Fruit fly (Drosophila melanogaster) whole organism, embryonic: ENCODE measurements around the gene CG4733.

ENCODE experiments used
- Asciz ChIP-seq: fragments of 200-800 bp; sonication (Bioruptor generic); optimal IDR thresholded peaks from 2 replicates; lab custom pipeline; 2017; ENCODE audit warnings: missing biosample characterization, mild to moderate bottlenecking, missing genetic modification characterization, missing genetic modification reagents
- BtbVII ChIP-seq: fragments of 200-800 bp; sonication (Bioruptor generic); optimal IDR thresholded peaks from 3 replicates; lab custom pipeline; 2017; ENCODE audit warnings: missing biosample characterization, mild to moderate bottlenecking, missing genetic modification characterization
- CG12744 ChIP-seq: fragments of 200-800 bp; sonication (Bioruptor generic); optimal IDR thresholded peaks from 2 replicates; lab custom pipeline; 2016; ENCODE audit warnings: missing biosample characterization, missing genetic modification characterization
- CG13775 ChIP-seq: fragments of 200-800 bp; sonication (Bioruptor generic); optimal IDR thresholded peaks from 3 replicates; lab custom pipeline; 2017; ENCODE audit warnings: missing biosample characterization, mild to moderate bottlenecking, missing genetic modification characterization
- CG14014 ChIP-seq: fragments of 200-800 bp; sonication (Bioruptor generic); IDR thresholded peaks from 2 replicates; pipeline ENCODE4 v1.3.6; 2022; ENCODE audit warnings: missing biosample characterization, missing genetic modification characterization
- CG14710 ChIP-seq: fragments of 200-800 bp; sonication (Bioruptor generic); optimal IDR thresholded peaks from 3 replicates; lab custom pipeline; 2019; ENCODE audit warnings: missing biosample characterization, mild to moderate bottlenecking, missing genetic modification characterization, moderate library complexity
- CG15269 ChIP-seq: fragments of 200-800 bp; sonication (Bioruptor generic); optimal IDR thresholded peaks from 2 replicates; lab custom pipeline; 2018; ENCODE audit warnings: missing biosample characterization, mild to moderate bottlenecking, missing genetic modification characterization, moderate library complexity
- CG17186 ChIP-seq: fragments of 200-800 bp; sonication (Bioruptor generic); optimal IDR thresholded peaks from 3 replicates; lab custom pipeline; 2017; ENCODE audit warnings: missing biosample characterization, missing genetic modification reagents, missing genetic modification characterization
- CG17361 ChIP-seq: fragments of 200-800 bp; sonication (Bioruptor generic); IDR thresholded peaks from 3 replicates; pipeline ENCODE4 v1.3.6; 2022; ENCODE audit warnings: missing biosample characterization, missing genetic modification characterization
- CG2120 ChIP-seq: fragments of 200-800 bp; sonication (Bioruptor generic); optimal IDR thresholded peaks from 3 replicates; lab custom pipeline; 2016; ENCODE audit warnings: missing biosample characterization, missing genetic modification characterization
- CG32767 ChIP-seq: fragments of 200-800 bp; sonication (Bioruptor generic); IDR thresholded peaks from 2 replicates; pipeline ENCODE4 v1.3.6; 2022; ENCODE audit warnings: missing biosample characterization, missing genetic modification characterization
- CG3407 ChIP-seq: fragments of 200-800 bp; sonication (Bioruptor generic); optimal IDR thresholded peaks from 2 replicates; lab custom pipeline; 2018; ENCODE audit warnings: missing biosample characterization, mild to moderate bottlenecking, missing genetic modification characterization
- CG4707 ChIP-seq: fragments of 200-800 bp; sonication (Bioruptor generic); optimal IDR thresholded peaks from 2 replicates; lab custom pipeline; 2018; ENCODE audit warnings: missing biosample characterization, mild to moderate bottlenecking, missing genetic modification characterization, moderate library complexity
- CG6654 ChIP-seq: fragments of 200-800 bp; sonication (Bioruptor generic); optimal IDR thresholded peaks from 2 replicates; lab custom pipeline; 2017; ENCODE audit warnings: missing biosample characterization, mild to moderate bottlenecking, missing genetic modification characterization
- CG6854 ChIP-seq: fragments of 200-800 bp; sonication (Bioruptor generic); optimal IDR thresholded peaks from 3 replicates; lab custom pipeline; 2017; ENCODE audit warnings: missing biosample characterization, mild to moderate bottlenecking, missing genetic modification characterization
- CG8290 ChIP-seq, 3 experiments: fragments of 200-800 bp; sonication (Bioruptor generic); optimal IDR thresholded peaks; 2 replicates each; lab custom pipeline; 2016 to 2019; ENCODE audit warnings: missing biosample characterization in 3 of 3, missing genetic modification characterization in 3 of 3, mild to moderate bottlenecking in 2 of 3, moderate library complexity in 1 of 3
- CG9876 ChIP-seq: fragments of 200-800 bp; sonication (Bioruptor generic); optimal IDR thresholded peaks from 2 replicates; lab custom pipeline; 2016; ENCODE audit warnings: missing biosample characterization, missing genetic modification characterization
- CHES-1-like ChIP-seq: fragments of 200-800 bp; sonication (Bioruptor generic); optimal IDR thresholded peaks from 2 replicates; lab custom pipeline; 2016; ENCODE audit warnings: missing biosample characterization, missing genetic modification characterization
- D ChIP-seq, 2 experiments: fragments of 200-800 bp in 1 of 2; fragments of >200 bp in 1 of 2; sonication (Bioruptor generic) in 1 of 2; optimal IDR thresholded peaks; 2 replicates in 1 of 2; 3 replicates in 1 of 2; lab custom pipeline; 2017; ENCODE audit warnings: mild to moderate bottlenecking in 1 of 2, missing biosample characterization in 1 of 2, missing genetic modification characterization in 1 of 2, missing genetic modification reagents in 1 of 2
- D19A ChIP-seq: fragments of 200-800 bp; optimal IDR thresholded peaks from 3 replicates; lab custom pipeline; 2019; ENCODE audit warnings: missing biosample characterization, mild to moderate bottlenecking, missing genetic modification characterization, moderate library complexity
- HLH3B ChIP-seq: fragments of 200-800 bp; sonication (Bioruptor generic); IDR thresholded peaks from 2 replicates; pipeline ENCODE4 v1.3.6; 2022; ENCODE audit warnings: missing biosample characterization, missing genetic modification characterization
- HmgZ ChIP-seq: fragments of 200-800 bp; sonication (Bioruptor generic); optimal IDR thresholded peaks from 2 replicates; lab custom pipeline; 2018; ENCODE audit warnings: missing biosample characterization, mild to moderate bottlenecking, missing genetic modification characterization
- Neu2 ChIP-seq: fragments of 200-800 bp; sonication (Bioruptor generic); optimal IDR thresholded peaks from 3 replicates; lab custom pipeline; 2016; ENCODE audit warnings: missing biosample characterization, missing genetic modification characterization, borderline replicate concordance
- Six4 ChIP-seq: fragments of 200-800 bp; sonication (Bioruptor generic); optimal IDR thresholded peaks from 2 replicates; lab custom pipeline; 2016; ENCODE audit warnings: missing biosample characterization, missing genetic modification characterization
- Xrp1 ChIP-seq: fragments of 200-800 bp; sonication (Bioruptor generic); IDR thresholded peaks from 2 replicates; pipeline ENCODE4 v1.3.6; 2022; ENCODE audit warnings: missing biosample characterization, missing genetic modification characterization
- ara ChIP-seq: fragments of 200-800 bp; sonication (Bioruptor generic); IDR thresholded peaks from 2 replicates; pipeline ENCODE4 v1.3.6; 2022; ENCODE audit warnings: missing biosample characterization, missing genetic modification characterization
- bsh ChIP-seq, 2 experiments: fragments of 200-800 bp; sonication (Bioruptor generic); optimal IDR thresholded peaks; 2 replicates each; lab custom pipeline; 2017 to 2018; ENCODE audit warnings: mild to moderate bottlenecking in 2 of 2, missing biosample characterization in 2 of 2, missing genetic modification characterization in 2 of 2, moderate library complexity in 1 of 2
- grn ChIP-seq: fragments of 200-800 bp; sonication (Bioruptor generic); optimal IDR thresholded peaks from 3 replicates; lab custom pipeline; 2017; ENCODE audit warnings: missing biosample characterization, missing genetic modification characterization
- her ChIP-seq: fragments of 200-800 bp; sonication (Bioruptor generic); optimal IDR thresholded peaks from 2 replicates; lab custom pipeline; 2016; ENCODE audit warnings: missing biosample characterization, missing genetic modification characterization
- hkb ChIP-seq, 2 experiments: fragments of 200-800 bp in 1 of 2; fragments of >200 bp in 1 of 2; sonication (Bioruptor generic) in 1 of 2; IDR thresholded peaks in 1 of 2; optimal IDR thresholded peaks in 1 of 2; 2 replicates each; pipeline versions ENCODE4 v1.3.6 to Lab custom; 2017 to 2022; ENCODE audit warnings: missing biosample characterization in 1 of 2, missing genetic modification characterization in 1 of 2
- lbe ChIP-seq: fragments of 200-800 bp; sonication (Bioruptor generic); optimal IDR thresholded peaks from 2 replicates; lab custom pipeline; 2016; ENCODE audit warnings: missing biosample characterization, mild to moderate bottlenecking, missing genetic modification characterization
- odd ChIP-seq: fragments of 200-800 bp; sonication (Bioruptor generic); optimal IDR thresholded peaks from 2 replicates; lab custom pipeline; 2017; ENCODE audit warnings: missing biosample characterization, mild to moderate bottlenecking, missing genetic modification characterization
- otp ChIP-seq: fragments of 200-800 bp; sonication (Bioruptor generic); IDR thresholded peaks from 3 replicates; pipeline ENCODE4, ENCODE4 v1.3.6; 2022; ENCODE audit warnings: missing biosample characterization, missing genetic modification characterization
- pb ChIP-seq: fragments of 200-800 bp; sonication (Bioruptor generic); optimal IDR thresholded peaks from 3 replicates; lab custom pipeline; 2016; ENCODE audit warnings: missing biosample characterization, missing genetic modification characterization
- salm ChIP-seq: fragments of 200-800 bp; sonication (Bioruptor generic); optimal IDR thresholded peaks from 2 replicates; lab custom pipeline; 2018; ENCODE audit warnings: missing biosample characterization, mild to moderate bottlenecking, missing genetic modification characterization
- schlank ChIP-seq: fragments of 200-800 bp; sonication (Bioruptor generic); optimal IDR thresholded peaks from 2 replicates; lab custom pipeline; 2018; ENCODE audit warnings: missing biosample characterization, mild to moderate bottlenecking, missing genetic modification characterization
- sens ChIP-seq: fragments of 200-800 bp; sonication (Bioruptor generic); peaks from one replicate; lab custom pipeline; 2016; ENCODE audit warnings: missing biosample characterization, missing genetic modification characterization
- sna ChIP-seq: fragments of 200-800 bp; sonication (Bioruptor generic); IDR thresholded peaks from 2 replicates; pipeline ENCODE4 v1.3.6; 2022; ENCODE audit warnings: missing biosample characterization, missing genetic modification characterization; ENCODE audit not compliant: partially characterized antibody
- sqz ChIP-seq: fragments of 200-800 bp; sonication (Bioruptor generic); optimal IDR thresholded peaks from 3 replicates; lab custom pipeline; 2018; ENCODE audit warnings: missing biosample characterization, mild to moderate bottlenecking, missing genetic modification characterization
- sr ChIP-seq: fragments of 200-800 bp; sonication (Bioruptor generic); IDR thresholded peaks from 3 replicates; pipeline ENCODE4 v1.3.6; 2022; ENCODE audit warnings: missing biosample characterization, missing genetic modification characterization
- sug ChIP-seq: fragments of 200-800 bp; optimal IDR thresholded peaks from 2 replicates; lab custom pipeline; 2019; ENCODE audit warnings: missing biosample characterization, mild to moderate bottlenecking, missing genetic modification characterization, moderate library complexity
- tgo ChIP-seq: fragments of 200-800 bp; sonication (Bioruptor generic); IDR thresholded peaks from 3 replicates; pipeline ENCODE4 v1.3.6; 2022; ENCODE audit warnings: missing biosample characterization, missing genetic modification characterization
- tna ChIP-seq: fragments of 200-800 bp; sonication (Bioruptor generic); IDR thresholded peaks from 2 replicates; pipeline ENCODE4 v1.3.6; 2022; ENCODE audit warnings: missing biosample characterization, missing genetic modification characterization; ENCODE audit not compliant: partially characterized antibody
- tx ChIP-seq: fragments of 200-800 bp; sonication (Bioruptor generic); optimal IDR thresholded peaks from 2 replicates; lab custom pipeline; 2016; ENCODE audit warnings: missing biosample characterization, missing genetic modification characterization
- wek ChIP-seq: fragments of 200-800 bp; sonication (Bioruptor generic); optimal IDR thresholded peaks from 3 replicates; lab custom pipeline; 2018; ENCODE audit warnings: missing biosample characterization, mild to moderate bottlenecking, missing genetic modification characterization, moderate library complexity

The CG4733 gene

dm6 chr3R:19847591-19848256 is 42.8 kb upstream of the CG4733 start (continued):
- TF ChIP-seq Six4 (no peak), CG14014 (GFP tag; lab: Robert Waterston, UW) (peak; percentile 42; the same call in 1 of the 2 replicates), sug (tag; lab: Kevin White, UChicago) (peak; percentile 87), CG14710 (tag; lab: Kevin White, UChicago) (peak; percentile 16), otp (GFP tag; lab: Robert Waterston, UW) (peak; percentile 43; the same call in 1 of the 3 replicates), CG13775 (no peak), CG3407 (GFP tag; lab: Kevin White, UChicago) (peak; percentile 59), ara (GFP tag; lab: Robert Waterston, UW) (peak; percentile 8; the same call in 1 of the 2 replicates), CG4707 (GFP tag; lab: Kevin White, UChicago) (peak; percentile 62), sens (GFP tag; lab: Kevin White, UChicago) (peak; percentile 76), D19A (tag; lab: Kevin White, UChicago) (peak; percentile 79), sna (GFP tag; lab: Robert Waterston, UW) (peak; percentile 14; the same call in 1 of the 2 replicates), CG17361 (no peak; the same call in 2 of the 3 replicates), CG8290 (GFP tag; optimal IDR thresholded peaks at IDR 0.05; lab: Kevin White, UChicago) (no peak), CG8290 (tag; optimal IDR thresholded peaks at IDR 0.05; lab: Kevin White, UChicago) (peak in 1 of 2 experiments; percentile 61), bsh (GFP tag; optimal IDR thresholded peaks at IDR 0.05; lab: Kevin White, UChicago) (peak in 1 of 2 experiments; percentile 60), sr (GFP tag; lab: Robert Waterston, UW) (peak; percentile 20; the same call in 1 of the 3 replicates), tgo (GFP tag; lab: Robert Waterston, UW) (no peak), HmgZ (peak; percentile 68), CG15269 (tag; lab: Kevin White, UChicago) (peak; percentile 51), schlank (tag; lab: Kevin White, UChicago) (peak; percentile 33), wek (peak; percentile 69), CG6654 (GFP tag; lab: Kevin White, UChicago) (no peak), Neu2 (peak; percentile 87)

DNA sequence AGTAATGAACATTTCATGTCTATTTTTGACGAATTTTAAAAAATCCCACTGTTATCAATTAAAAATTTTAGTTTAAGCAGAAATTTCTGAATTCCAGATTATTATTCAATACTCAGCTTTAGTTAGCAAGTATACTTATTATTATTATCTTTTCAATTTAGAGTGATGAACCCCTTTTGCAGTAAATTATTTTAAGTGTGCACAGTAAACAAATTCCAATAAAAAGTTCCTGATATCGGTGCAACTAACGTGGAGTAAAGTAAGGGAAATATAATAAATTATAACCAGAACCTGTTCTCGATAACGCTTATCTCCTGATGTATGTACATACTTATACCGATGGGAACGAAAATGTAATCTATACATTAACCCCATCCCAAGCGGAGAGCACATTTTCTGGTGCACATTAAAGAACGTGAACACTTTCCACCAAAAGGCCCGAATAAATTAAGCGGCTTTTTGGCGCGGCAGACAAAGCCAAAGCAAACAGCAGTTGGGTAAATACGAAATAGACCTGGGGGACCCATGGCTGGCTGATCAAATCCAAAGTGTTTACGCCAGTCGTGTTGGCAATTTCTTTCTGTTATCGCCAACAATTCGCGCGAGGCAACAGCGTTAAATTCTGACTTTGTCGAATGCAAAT is 32.4 kb upstream of the CG4733 start:
- TF ChIP-seq Asciz (GFP tag; lab: Kevin White, UChicago): peak; percentile 26
- TF ChIP-seq CG9876 (GFP tag; lab: Kevin White, UChicago): no peak
- peak; percentile 3 for TF ChIP-seq odd
- TF ChIP-seq BtbVII (GFP tag; lab: Kevin White, UChicago): peak; percentile 68
- TF ChIP-seq sqz (GFP tag; lab: Kevin White, UChicago): no peak
- TF ChIP-seq CG14710 (tag; lab: Kevin White, UChicago): peak; percentile 5
- TF ChIP-seq CG15269 (tag; lab: Kevin White, UChicago): no peak
- no peak for TF ChIP-seq hkb (optimal IDR thresholded peaks at IDR 0.05; lab: Kevin White, UChicago)
- TF ChIP-seq hkb (GFP tag; IDR thresholded peaks at IDR 0.05; lab: Robert Waterston, UW): peak; percentile 68
- no peak for TF ChIP-seq CG17186 (GFP tag; lab: Kevin White, UChicago)
- TF ChIP-seq CG4707 (GFP tag; lab: Kevin White, UChicago): no peak
- TF ChIP-seq grn: peak; percentile 34
- peak; percentile 86 for TF ChIP-seq lbe (GFP tag; lab: Kevin White, UChicago)
- TF ChIP-seq sug (tag; lab: Kevin White, UChicago): peak; percentile 37
- no peak for TF ChIP-seq CG6854
- TF ChIP-seq pb (GFP tag; lab: Kevin White, UChicago): no peak
- peak; percentile 31 for TF ChIP-seq HmgZ
- TF ChIP-seq CG2120 (GFP tag; lab: Kevin White, UChicago): peak; percentile 62
- peak; percentile 10 for TF ChIP-seq CHES-1-like (GFP tag; lab: Kevin White, UChicago)
- TF ChIP-seq tx (GFP tag; lab: Kevin White, UChicago): no peak
- peak; percentile 9 for TF ChIP-seq her (GFP tag; lab: Kevin White, UChicago)
- TF ChIP-seq Xrp1 (GFP tag; lab: Robert Waterston, UW): peak; percentile 46
- no peak for TF ChIP-seq tna (GFP tag; lab: Robert Waterston, UW)
- no peak for TF ChIP-seq D (optimal IDR thresholded peaks at IDR 0.05; lab: Kevin White, UChicago)
- peak; percentile 10 for TF ChIP-seq D (GFP tag; optimal IDR thresholded peaks at IDR 0.05; lab: Kevin White, UChicago)
- TF ChIP-seq CG32767 (GFP tag; lab: Robert Waterston, UW): no peak
- peak; percentile 2 for TF ChIP-seq salm (tag; lab: Kevin White, UChicago)
- peak; percentile 8 for TF ChIP-seq CG12744 (GFP tag; lab: Kevin White, UChicago)
- peak; percentile 37; the same call in 1 of the 2 replicates for TF ChIP-seq HLH3B (GFP tag; lab: Robert Waterston, UW)
